Fruit fly (Drosophila melanogaster) whole organism, embryonic: ENCODE data around the gene CG43638.
A peak's percentile ranks its signal among the peaks of the same experiment; 100 is the strongest.

ENCODE experiments used
- B-H2 ChIP-seq: fragments of 200-800 bp; sonication (Bioruptor generic); optimal IDR thresholded peaks from 2 replicates; lab custom pipeline; 2018; ENCODE audit warnings: missing biosample characterization, mild to moderate bottlenecking, missing genetic modification characterization
- CG12104 ChIP-seq: fragments of 200-800 bp; sonication (Bioruptor generic); optimal IDR thresholded peaks from 3 replicates; lab custom pipeline; 2016; ENCODE audit warnings: missing biosample characterization, missing genetic modification characterization
- CG13424 ChIP-seq: fragments of 200-800 bp; sonication (Bioruptor generic); optimal IDR thresholded peaks from 2 replicates; lab custom pipeline; 2019; ENCODE audit warnings: missing biosample characterization, mild to moderate bottlenecking, missing genetic modification characterization, moderate library complexity
- CG13894 ChIP-seq: fragments of 200-800 bp; sonication (Bioruptor generic); optimal IDR thresholded peaks from 3 replicates; lab custom pipeline; 2018; ENCODE audit warnings: missing biosample characterization, mild to moderate bottlenecking, missing genetic modification characterization, moderate library complexity
- CG14965 ChIP-seq: fragments of 200-800 bp; sonication (Bioruptor generic); optimal IDR thresholded peaks from 2 replicates; lab custom pipeline; 2016; ENCODE audit warnings: missing biosample characterization, missing genetic modification characterization, borderline replicate concordance
- CG15011 ChIP-seq: fragments of 200-800 bp; sonication (Bioruptor generic); optimal IDR thresholded peaks from 3 replicates; lab custom pipeline; 2018; ENCODE audit warnings: missing biosample characterization, mild to moderate bottlenecking, missing genetic modification characterization
- CG17359 ChIP-seq: fragments of 200-800 bp; sonication (Bioruptor generic); optimal IDR thresholded peaks from 3 replicates; lab custom pipeline; 2018; ENCODE audit warnings: missing biosample characterization, mild to moderate bottlenecking, missing genetic modification characterization, moderate library complexity
- CG1832 ChIP-seq: fragments of 200-800 bp; sonication (Bioruptor generic); optimal IDR thresholded peaks from 2 replicates; lab custom pipeline; 2017; ENCODE audit warnings: missing biosample characterization, mild to moderate bottlenecking, missing genetic modification characterization, inconsistent platforms
- CG32767 ChIP-seq: fragments of 200-800 bp; sonication (Bioruptor generic); IDR thresholded peaks from 2 replicates; pipeline ENCODE4 v1.3.6; 2022; ENCODE audit warnings: missing biosample characterization, missing genetic modification characterization
- CG33213 ChIP-seq: fragments of 200-800 bp; sonication (Bioruptor generic); optimal IDR thresholded peaks from 3 replicates; lab custom pipeline; 2016; ENCODE audit warnings: missing biosample characterization, missing genetic modification characterization
- CG34224 ChIP-seq: fragments of 200-800 bp; sonication (Bioruptor generic); IDR thresholded peaks from 3 replicates; pipeline ENCODE4 v1.3.6; 2022; ENCODE audit warnings: missing biosample characterization, missing genetic modification characterization; ENCODE audit not compliant: partially characterized antibody
- CG3847 ChIP-seq: fragments of 200-800 bp; sonication (Bioruptor generic); IDR thresholded peaks from 2 replicates; pipeline ENCODE4 v1.3.6; 2022; ENCODE audit warnings: missing biosample characterization, missing genetic modification characterization
- CG6254 ChIP-seq: fragments of 200-800 bp; sonication (Bioruptor generic); optimal IDR thresholded peaks from 3 replicates; lab custom pipeline; 2017; ENCODE audit warnings: mild to moderate bottlenecking, missing biosample characterization, missing genetic modification reagents, missing genetic modification characterization
- CG6689 ChIP-seq: fragments of 200-800 bp; sonication (Bioruptor generic); IDR thresholded peaks from 2 replicates; pipeline ENCODE4 v1.3.6; 2022; ENCODE audit warnings: missing biosample characterization, missing genetic modification characterization
- CG7271 ChIP-seq: fragments of 200-800 bp; sonication (Bioruptor generic); optimal IDR thresholded peaks from 2 replicates; lab custom pipeline; 2018; ENCODE audit warnings: missing biosample characterization, mild to moderate bottlenecking, missing genetic modification characterization, moderate library complexity
- CG7556 ChIP-seq: fragments of 200-800 bp; sonication (Bioruptor generic); optimal IDR thresholded peaks from 2 replicates; lab custom pipeline; 2017; ENCODE audit warnings: missing biosample characterization, mild to moderate bottlenecking, missing genetic modification characterization
- CG7786 ChIP-seq: fragments of 200-800 bp; sonication (Bioruptor generic); optimal IDR thresholded peaks from 2 replicates; lab custom pipeline; 2016; ENCODE audit warnings: missing biosample characterization, missing genetic modification characterization
- CG7839 ChIP-seq: fragments of 200-800 bp; sonication (Bioruptor generic); optimal IDR thresholded peaks from 3 replicates; lab custom pipeline; 2018; ENCODE audit warnings: missing biosample characterization, mild to moderate bottlenecking, missing genetic modification characterization, moderate library complexity
- CG7963 ChIP-seq: fragments of 200-800 bp; sonication (Bioruptor generic); IDR thresholded peaks from 3 replicates; pipeline ENCODE4 v1.3.6; 2022; ENCODE audit warnings: missing biosample characterization, missing genetic modification characterization; ENCODE audit not compliant: partially characterized antibody
- CG8281 ChIP-seq: fragments of 200-800 bp; sonication (Bioruptor generic); optimal IDR thresholded peaks from 2 replicates; lab custom pipeline; 2018; ENCODE audit warnings: missing biosample characterization, mild to moderate bottlenecking, missing genetic modification characterization, moderate library complexity
- CG8388 ChIP-seq: fragments of 200-800 bp; sonication (Bioruptor generic); optimal IDR thresholded peaks from 2 replicates; lab custom pipeline; 2019; ENCODE audit warnings: missing biosample characterization, mild to moderate bottlenecking, missing genetic modification characterization, moderate library complexity
- CG8478 ChIP-seq: fragments of >200 bp; optimal IDR thresholded peaks from 2 replicates; lab custom pipeline; 2018
- CG8924 ChIP-seq: fragments of 200-800 bp; optimal IDR thresholded peaks from 3 replicates; lab custom pipeline; 2019; ENCODE audit warnings: missing biosample characterization, mild to moderate bottlenecking, missing genetic modification characterization, moderate library complexity
- CG8944 ChIP-seq: fragments of 200-800 bp; sonication (Bioruptor generic); optimal IDR thresholded peaks from 3 replicates; lab custom pipeline; 2016; ENCODE audit warnings: missing biosample characterization, missing genetic modification characterization
- Fer2 ChIP-seq: fragments of 200-800 bp; sonication (Bioruptor generic); optimal IDR thresholded peaks from 2 replicates; lab custom pipeline; 2018; ENCODE audit warnings: missing biosample characterization, mild to moderate bottlenecking, missing genetic modification characterization, moderate library complexity
- Fer3 ChIP-seq: fragments of 200-800 bp; sonication (Bioruptor generic); optimal IDR thresholded peaks from 2 replicates; lab custom pipeline; 2018; ENCODE audit warnings: missing biosample characterization, mild to moderate bottlenecking, missing genetic modification characterization, moderate library complexity
- Hmx ChIP-seq: fragments of 200-800 bp; sonication (Bioruptor generic); optimal IDR thresholded peaks from 2 replicates; lab custom pipeline; 2016; ENCODE audit warnings: missing biosample characterization, missing genetic modification characterization
- NC2β ChIP-seq: fragments of 200-800 bp; sonication (Bioruptor generic); optimal IDR thresholded peaks from 2 replicates; lab custom pipeline; 2016; ENCODE audit warnings: missing biosample characterization, missing genetic modification characterization
- Nf-YC ChIP-seq: fragments of 200-800 bp; optimal IDR thresholded peaks from 3 replicates; lab custom pipeline; 2019; ENCODE audit warnings: missing biosample characterization, mild to moderate bottlenecking, missing genetic modification characterization, moderate library complexity
- Spps ChIP-seq: fragments of 200-800 bp; sonication (Bioruptor generic); optimal IDR thresholded peaks from 2 replicates; lab custom pipeline; 2018; ENCODE audit warnings: missing biosample characterization, mild to moderate bottlenecking, missing genetic modification characterization
- Stat92E ChIP-seq, 3 experiments: fragments of >200 bp in 2 of 3; fragments of 200-800 bp in 1 of 3; sonication (Bioruptor generic) in 1 of 3; optimal IDR thresholded peaks; 2 replicates each; lab custom pipeline; 2017 to 2019; ENCODE audit warnings: missing biosample characterization in 3 of 3, missing genetic modification characterization in 3 of 3, mild to moderate bottlenecking in 1 of 3, moderate library complexity in 1 of 3
- TFAM ChIP-seq: fragments of 200-800 bp; sonication (Bioruptor generic); optimal IDR thresholded peaks from 2 replicates; lab custom pipeline; 2017; ENCODE audit warnings: missing biosample characterization, missing genetic modification characterization, inconsistent platforms
- Trl ChIP-seq, 3 experiments: fragments of >200 bp in 2 of 3; fragments of 200-800 bp in 1 of 3; sonication (Bioruptor generic) in 1 of 3; optimal IDR thresholded peaks; 2 replicates in 1 of 3; 3 replicates in 2 of 3; lab custom pipeline; 2016 to 2017; ENCODE audit warnings: missing biosample characterization in 1 of 3, missing genetic modification characterization in 1 of 3
- Xrp1 ChIP-seq: fragments of 200-800 bp; sonication (Bioruptor generic); IDR thresholded peaks from 2 replicates; pipeline ENCODE4 v1.3.6; 2022; ENCODE audit warnings: missing biosample characterization, missing genetic modification characterization
- cas ChIP-seq: fragments of 200-800 bp; sonication (Bioruptor generic); IDR thresholded peaks from 2 replicates; pipeline ENCODE4 v1.3.6; 2022; ENCODE audit warnings: missing biosample characterization, missing genetic modification characterization
- cato ChIP-seq: fragments of 200-800 bp; sonication (Bioruptor generic); optimal IDR thresholded peaks from 2 replicates; lab custom pipeline; 2016; ENCODE audit warnings: missing biosample characterization, missing genetic modification characterization, borderline replicate concordance
- ci ChIP-seq: fragments of 200-800 bp; sonication (Bioruptor generic); IDR thresholded peaks from 3 replicates; pipeline ENCODE4 v1.3.6; 2022; ENCODE audit warnings: missing biosample characterization, missing genetic modification characterization
- dati ChIP-seq: fragments of 200-800 bp; sonication (Bioruptor generic); IDR thresholded peaks from 2 replicates; pipeline ENCODE4 v1.3.6; 2022; ENCODE audit warnings: missing biosample characterization, missing genetic modification characterization
- dm ChIP-seq: fragments of 200-800 bp; sonication (Bioruptor generic); optimal IDR thresholded peaks from 3 replicates; lab custom pipeline; 2016; ENCODE audit warnings: missing biosample characterization, missing genetic modification characterization
- fd3F ChIP-seq: fragments of 200-800 bp; sonication (Bioruptor generic); optimal IDR thresholded peaks from 2 replicates; lab custom pipeline; 2018; ENCODE audit warnings: missing biosample characterization, mild to moderate bottlenecking, missing genetic modification characterization, moderate library complexity
- grau ChIP-seq: fragments of 200-800 bp; optimal IDR thresholded peaks from 3 replicates; lab custom pipeline; 2019; ENCODE audit warnings: missing biosample characterization, mild to moderate bottlenecking, missing genetic modification characterization, moderate library complexity
- jumu ChIP-seq: fragments of 200-800 bp; sonication (Bioruptor generic); optimal IDR thresholded peaks from 3 replicates; lab custom pipeline; 2016; ENCODE audit warnings: missing biosample characterization, missing genetic modification characterization
- otp ChIP-seq: fragments of 200-800 bp; sonication (Bioruptor generic); IDR thresholded peaks from 3 replicates; pipeline ENCODE4, ENCODE4 v1.3.6; 2022; ENCODE audit warnings: missing biosample characterization, missing genetic modification characterization
- psq ChIP-seq: fragments of 200-800 bp; sonication (Bioruptor generic); optimal IDR thresholded peaks from 2 replicates; lab custom pipeline; 2017; ENCODE audit warnings: missing biosample characterization, missing genetic modification characterization
- repo ChIP-seq: fragments of 200-800 bp; sonication (Bioruptor generic); optimal IDR thresholded peaks from 2 replicates; lab custom pipeline; 2016; ENCODE audit warnings: missing biosample characterization, missing genetic modification characterization
- shn ChIP-seq: fragments of 200-800 bp; sonication (Bioruptor generic); optimal IDR thresholded peaks from 3 replicates; lab custom pipeline; 2016; ENCODE audit warnings: missing biosample characterization, missing genetic modification characterization
- sr ChIP-seq: fragments of 200-800 bp; sonication (Bioruptor generic); IDR thresholded peaks from 3 replicates; pipeline ENCODE4 v1.3.6; 2022; ENCODE audit warnings: missing biosample characterization, missing genetic modification characterization
- ssp ChIP-seq: fragments of 200-800 bp; sonication (Bioruptor generic); IDR thresholded peaks from 2 replicates; pipeline ENCODE4 v1.3.6; 2022; ENCODE audit warnings: missing biosample characterization, missing genetic modification characterization
- vvl ChIP-seq: fragments of 200-800 bp; sonication (Bioruptor generic); IDR thresholded peaks from 2 replicates; pipeline ENCODE4 v1.3.6; 2022; ENCODE audit warnings: missing biosample characterization, missing genetic modification characterization

The CG43638 gene

DNA sequence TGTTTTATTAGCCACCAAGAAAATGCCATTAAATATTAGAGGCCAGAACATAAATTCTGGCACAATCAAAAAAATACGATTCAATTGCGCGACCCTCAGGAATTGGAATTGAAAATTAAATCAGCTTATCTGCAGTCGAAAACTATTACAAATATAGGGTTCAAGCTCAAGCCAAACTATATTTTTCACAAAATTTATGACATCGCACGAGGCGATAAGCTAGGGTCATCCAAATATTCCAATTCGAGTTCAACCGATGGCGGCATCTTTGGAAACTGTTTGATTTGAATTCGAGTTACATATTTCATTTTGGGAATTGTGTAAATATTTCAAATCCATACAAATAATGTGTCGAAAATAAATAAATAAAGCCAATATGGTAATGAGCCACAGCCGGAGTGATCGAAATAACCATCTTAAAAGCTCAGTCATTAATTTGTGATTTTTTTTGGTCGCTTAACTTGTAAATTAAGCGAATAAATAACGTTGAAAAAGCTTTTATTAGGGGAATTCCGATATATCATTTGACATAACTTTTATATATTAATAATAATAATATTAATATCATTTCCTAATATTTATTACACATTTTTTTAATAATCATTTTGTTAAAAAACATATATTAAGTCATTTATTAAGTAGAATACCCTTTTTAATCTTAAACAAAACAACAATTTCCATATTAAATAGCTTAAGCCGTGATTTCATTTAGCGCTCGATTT, 40.8 kb downstream of the CG43638 start (continued):
- TF ChIP-seq CG8478 (lab: Kevin White, UChicago) = no peak
- TF ChIP-seq CG3847 = no peak
- no peak for TF ChIP-seq shn (GFP tag; lab: Kevin White, UChicago)
- TF ChIP-seq ssp (GFP tag; lab: Robert Waterston, UW) = no peak
- no peak for TF ChIP-seq fd3F (GFP tag; lab: Kevin White, UChicago)
- no peak for TF ChIP-seq dati
- TF ChIP-seq B-H2 = no peak
- TF ChIP-seq Fer3 = no peak
- TF ChIP-seq CG32767 (GFP tag; lab: Robert Waterston, UW) = no peak
- peak; percentile 19; the same call in 1 of the 2 replicates for TF ChIP-seq Xrp1 (GFP tag; lab: Robert Waterston, UW)
- TF ChIP-seq CG7839 (tag; lab: Kevin White, UChicago) = peak; percentile 24
- TF ChIP-seq CG8388 (GFP tag; lab: Kevin White, UChicago) = peak; percentile 33
- TF ChIP-seq otp = no peak
- TF ChIP-seq psq = no peak
- TF ChIP-seq dm = no peak
- no peak for TF ChIP-seq CG8944
- no peak for TF ChIP-seq CG34224 (GFP tag; lab: Robert Waterston, UW)
- TF ChIP-seq ci (GFP tag; lab: Robert Waterston, UW) = no peak
- TF ChIP-seq CG15011 (GFP tag; lab: Kevin White, UChicago) = no peak
- no peak for TF ChIP-seq CG13894 (tag; lab: Kevin White, UChicago)
- TF ChIP-seq TFAM = no peak
- TF ChIP-seq CG17359 (tag; lab: Kevin White, UChicago) = no peak
- TF ChIP-seq CG6689 (GFP tag; lab: Robert Waterston, UW) = peak; percentile 9; the same call in 1 of the 2 replicates
- no peak for TF ChIP-seq CG33213 (GFP tag; lab: Kevin White, UChicago)
- TF ChIP-seq grau (tag; lab: Kevin White, UChicago) = peak; percentile 41
- no peak for TF ChIP-seq CG7271
- no peak for TF ChIP-seq Hmx
- TF ChIP-seq CG7786 = no peak
- TF ChIP-seq NC2β (GFP tag; lab: Kevin White, UChicago) = no peak
- TF ChIP-seq Spps (tag; lab: Kevin White, UChicago) = no peak
- TF ChIP-seq cato (GFP tag; lab: Kevin White, UChicago) = no peak
- no peak for TF ChIP-seq jumu (GFP tag; lab: Kevin White, UChicago)
- peak; percentile 44 for TF ChIP-seq CG7556
- TF ChIP-seq CG8924 (tag; lab: Kevin White, UChicago) = peak; percentile 57
- TF ChIP-seq CG1832 = no peak
- TF ChIP-seq Trl (optimal IDR thresholded peaks at IDR 0.05; lab: Kevin White, UChicago) = no peak
- no peak for TF ChIP-seq Trl (GFP tag; optimal IDR thresholded peaks at IDR 0.05; lab: Kevin White, UChicago)
- no peak for TF ChIP-seq CG12104
- TF ChIP-seq Stat92E (GFP tag; optimal IDR thresholded peaks at IDR 0.05; lab: Kevin White, UChicago) = no peak
- peak; percentile 27 for TF ChIP-seq CG13424 (tag; lab: Kevin White, UChicago)
- no peak for TF ChIP-seq cas (GFP tag; lab: Robert Waterston, UW)
- TF ChIP-seq CG14965 (GFP tag; lab: Kevin White, UChicago) = no peak
- TF ChIP-seq CG6254 (GFP tag; lab: Kevin White, UChicago) = no peak
- no peak for TF ChIP-seq CG7963 (GFP tag; lab: Robert Waterston, UW)
- no peak for TF ChIP-seq Fer2 (tag; lab: Kevin White, UChicago)
- peak; percentile 2 for TF ChIP-seq Nf-YC (tag; lab: Kevin White, UChicago)
- TF ChIP-seq repo (GFP tag; lab: Kevin White, UChicago) = no peak
- peak; percentile 8; the same call in 1 of the 2 replicates for TF ChIP-seq vvl (GFP tag; lab: Robert Waterston, UW)
- no peak for TF ChIP-seq sr
- no peak for TF ChIP-seq CG8281 (tag; lab: Kevin White, UChicago)
